Fruit fly (Drosophila melanogaster) whole organism, pupa: ENCODE results near the gene fray.

Source experiments
- CG10348 ChIP-seq: fragments of 200-800 bp; sonication (Bioruptor generic); IDR thresholded peaks from 2 replicates; pipeline ENCODE4 v1.3.6; 2022; ENCODE audit warnings: missing biosample characterization, missing genetic modification characterization
- CG12605 ChIP-seq: fragments of 200-800 bp; sonication (Bioruptor generic); IDR thresholded peaks from 2 replicates; pipeline ENCODE4 v1.3.6; 2022; ENCODE audit warnings: missing biosample characterization, missing genetic modification characterization
- CG13204 ChIP-seq: fragments of 200-800 bp; sonication (Bioruptor generic); optimal IDR thresholded peaks from 2 replicates; lab custom pipeline; 2018; ENCODE audit warnings: missing biosample characterization, mild to moderate bottlenecking, missing genetic modification characterization, moderate library complexity
- CG14655 ChIP-seq: fragments of 200-800 bp; sonication (Bioruptor generic); optimal IDR thresholded peaks from 3 replicates; lab custom pipeline; 2017; ENCODE audit warnings: mild to moderate bottlenecking, missing biosample characterization, missing genetic modification reagents, missing genetic modification characterization
- CG15710 ChIP-seq: fragments of 200-800 bp; sonication (Bioruptor generic); optimal IDR thresholded peaks from 2 replicates; lab custom pipeline; 2018; ENCODE audit warnings: missing biosample characterization, mild to moderate bottlenecking, missing genetic modification characterization, moderate library complexity
- CG17806 ChIP-seq: fragments of 200-800 bp; sonication (Bioruptor generic); optimal IDR thresholded peaks from 2 replicates; lab custom pipeline; 2018; ENCODE audit warnings: missing biosample characterization, mild to moderate bottlenecking, missing genetic modification characterization, moderate library complexity
- CG32121 ChIP-seq: fragments of 200-800 bp; sonication (Bioruptor generic); IDR thresholded peaks from 2 replicates; pipeline ENCODE4 v1.3.6; 2022; ENCODE audit warnings: missing biosample characterization, missing genetic modification characterization
- CG34367 ChIP-seq: fragments of 200-800 bp; sonication (Bioruptor generic); optimal IDR thresholded peaks from 2 replicates; lab custom pipeline; 2018; ENCODE audit warnings: missing biosample characterization, mild to moderate bottlenecking, missing genetic modification characterization
- CG4496 ChIP-seq: fragments of 200-800 bp; sonication (Bioruptor generic); IDR thresholded peaks from 3 replicates; pipeline ENCODE4 v1.3.6; 2022; ENCODE audit warnings: missing biosample characterization, missing genetic modification characterization
- CG8159 ChIP-seq: fragments of 200-800 bp; sonication (Bioruptor generic); optimal IDR thresholded peaks from 3 replicates; lab custom pipeline; 2018; ENCODE audit warnings: missing biosample characterization, mild to moderate bottlenecking, missing genetic modification characterization, moderate library complexity
- CG8301 ChIP-seq: fragments of 200-800 bp; sonication (Bioruptor generic); optimal IDR thresholded peaks from 2 replicates; lab custom pipeline; 2018; ENCODE audit warnings: missing biosample characterization, mild to moderate bottlenecking, missing genetic modification characterization
- CG9948 ChIP-seq: fragments of 200-800 bp; sonication (Bioruptor generic); optimal IDR thresholded peaks from 2 replicates; lab custom pipeline; 2018; ENCODE audit warnings: missing biosample characterization, mild to moderate bottlenecking, missing genetic modification characterization, moderate library complexity
- D1 ChIP-seq: fragments of 200-800 bp; sonication (Bioruptor generic); optimal IDR thresholded peaks from 2 replicates; lab custom pipeline; 2018; ENCODE audit warnings: missing biosample characterization, mild to moderate bottlenecking, missing genetic modification characterization, moderate library complexity
- EcR ChIP-seq: fragments of 200-800 bp; sonication (Bioruptor generic); optimal IDR thresholded peaks from 3 replicates; lab custom pipeline; 2019; ENCODE audit warnings: missing biosample characterization, missing genetic modification characterization, mild to moderate bottlenecking, moderate library complexity, missing genetic modification reagents
- Ets98B ChIP-seq: fragments of 200-800 bp; sonication (Bioruptor generic); IDR thresholded peaks from 2 replicates; pipeline ENCODE4 v1.3.6; 2022; ENCODE audit warnings: missing biosample characterization, missing genetic modification characterization
- Pif1A ChIP-seq: fragments of 200-800 bp; sonication (Bioruptor generic); optimal IDR thresholded peaks from 3 replicates; lab custom pipeline; 2016; ENCODE audit warnings: missing biosample characterization, missing genetic modification characterization
- Pif1B ChIP-seq: fragments of 200-800 bp; sonication (Bioruptor generic); optimal IDR thresholded peaks from 3 replicates; lab custom pipeline; 2016; ENCODE audit warnings: missing biosample characterization, missing genetic modification characterization
- Snoo ChIP-seq: fragments of 200-800 bp; sonication (Bioruptor generic); optimal IDR thresholded peaks from 3 replicates; lab custom pipeline; 2017; ENCODE audit warnings: missing biosample characterization, mild to moderate bottlenecking, missing genetic modification characterization, inconsistent platforms
- fd96Ca ChIP-seq: fragments of 200-800 bp; sonication (Bioruptor generic); IDR thresholded peaks from 3 replicates; pipeline ENCODE4 v1.3.6; 2022; ENCODE audit warnings: missing biosample characterization, missing genetic modification characterization
- gl ChIP-seq: fragments of 200-800 bp; sonication (Bioruptor generic); optimal IDR thresholded peaks from 2 replicates; lab custom pipeline; 2018; ENCODE audit warnings: missing biosample characterization, mild to moderate bottlenecking, missing genetic modification characterization
- rn ChIP-seq: fragments of 200-800 bp; sonication (Bioruptor generic); IDR thresholded peaks from 2 replicates; pipeline ENCODE4 v1.3.6; 2022; ENCODE audit warnings: missing biosample characterization, missing genetic modification characterization

Gene fray

dm6 chr3R:18580979-18581378 lies 8.1 kb downstream of the fray start:
- TF ChIP-seq CG8301 (tag; lab: Kevin White, UChicago) (no peak), CG34367 (tag; lab: Kevin White, UChicago) (no peak), CG4496 (no peak), D1 (tag; lab: Kevin White, UChicago) (no peak), Ets98B (GFP tag; lab: Robert Waterston, UW) (no peak), CG8159 (tag; lab: Kevin White, UChicago) (no peak), CG15710 (tag; lab: Kevin White, UChicago) (no peak), Pif1B (no peak)

dm6 chr3R:18582236-18582635 lies 9.3 kb downstream of the fray start:
- peak; percentile 21; the same call in 1 of the 2 replicates for TF ChIP-seq Ets98B (GFP tag; lab: Robert Waterston, UW)
- TF ChIP-seq EcR (GFP tag; lab: Kevin White, UChicago), result peak; percentile 62
- no peak for TF ChIP-seq CG32121 (GFP tag; lab: Robert Waterston, UW)
- TF ChIP-seq CG9948 (tag; lab: Kevin White, UChicago), result no peak
- peak; percentile 2 for TF ChIP-seq Pif1A (GFP tag; lab: Kevin White, UChicago)
- peak; percentile 6 for TF ChIP-seq gl (tag; lab: Kevin White, UChicago)
- TF ChIP-seq rn, result no peak
- no peak for TF ChIP-seq D1 (tag; lab: Kevin White, UChicago)

- TF ChIP-seq fd96Ca (GFP tag; lab: Robert Waterston, UW), result peak; percentile 97
- TF ChIP-seq Ets98B (GFP tag; lab: Robert Waterston, UW), result peak; percentile 92
- TF ChIP-seq CG34367 (tag; lab: Kevin White, UChicago), result peak; percentile 84
- TF ChIP-seq EcR (GFP tag; lab: Kevin White, UChicago), result peak; percentile 85
- peak; percentile 88 for TF ChIP-seq CG32121 (GFP tag; lab: Robert Waterston, UW)
- TF ChIP-seq rn, result peak; percentile 75
- TF ChIP-seq CG10348 (GFP tag; lab: Robert Waterston, UW), result peak; percentile 58
- peak; percentile 91 for TF ChIP-seq Pif1A (GFP tag; lab: Kevin White, UChicago)
- peak; percentile 92 for TF ChIP-seq CG9948 (tag; lab: Kevin White, UChicago)
- TF ChIP-seq CG17806 (tag; lab: Kevin White, UChicago), result peak; percentile 90
- TF ChIP-seq CG14655 (GFP tag; lab: Kevin White, UChicago), result peak; percentile 94
- TF ChIP-seq gl (tag; lab: Kevin White, UChicago), result peak; percentile 76
- TF ChIP-seq CG4496, result peak; percentile 93
- peak; percentile 46 for TF ChIP-seq D1 (tag; lab: Kevin White, UChicago)
- TF ChIP-seq CG12605 (GFP tag; lab: Robert Waterston, UW), result peak; percentile 74
- peak; percentile 92 for TF ChIP-seq CG8159 (tag; lab: Kevin White, UChicago)
- TF ChIP-seq CG8301 (tag; lab: Kevin White, UChicago), result peak; percentile 92
- TF ChIP-seq CG15710 (tag; lab: Kevin White, UChicago), result peak; percentile 89
- peak; percentile 63 for TF ChIP-seq Snoo
- peak; percentile 90 for TF ChIP-seq Pif1B
- peak; percentile 57 for TF ChIP-seq CG13204 (GFP tag; lab: Kevin White, UChicago)
These were observed 11.1 kb downstream of the fray start for dm6 chr3R:18583881-18584545.

DNA sequence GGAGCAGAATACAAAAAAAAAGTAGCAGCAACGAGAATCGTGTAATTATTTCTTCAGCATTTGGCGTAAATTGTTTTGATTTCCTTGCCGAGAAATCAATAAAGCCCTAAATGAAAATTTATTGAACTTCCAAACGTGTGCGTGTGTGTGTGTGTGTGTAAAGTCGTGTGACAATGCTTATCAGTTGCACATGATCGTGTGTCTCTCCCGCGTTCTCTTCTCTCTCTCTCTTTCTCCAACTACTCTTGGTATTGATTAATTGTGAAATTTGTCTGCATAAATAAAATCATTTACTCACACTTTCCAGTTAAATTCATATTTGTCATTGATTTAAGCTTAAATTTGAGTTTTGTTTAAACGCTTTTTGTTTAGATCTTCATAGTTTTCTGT lies 11.7 kb downstream of the fray start:
- no peak for TF ChIP-seq Pif1A (GFP tag; lab: Kevin White, UChicago)
- TF ChIP-seq CG8159 (tag; lab: Kevin White, UChicago), result no peak
- no peak for TF ChIP-seq CG10348 (GFP tag; lab: Robert Waterston, UW)
- no peak for TF ChIP-seq Snoo
- TF ChIP-seq EcR (GFP tag; lab: Kevin White, UChicago), result no peak
- no peak for TF ChIP-seq CG4496
- TF ChIP-seq CG12605 (GFP tag; lab: Robert Waterston, UW), result no peak
- TF ChIP-seq CG15710 (tag; lab: Kevin White, UChicago), result no peak
- TF ChIP-seq rn, result no peak
- no peak for TF ChIP-seq gl (tag; lab: Kevin White, UChicago)
- TF ChIP-seq CG9948 (tag; lab: Kevin White, UChicago), result no peak
- no peak for TF ChIP-seq CG8301 (tag; lab: Kevin White, UChicago)
- no peak for TF ChIP-seq Ets98B (GFP tag; lab: Robert Waterston, UW)
- TF ChIP-seq CG34367 (tag; lab: Kevin White, UChicago), result no peak
- no peak for TF ChIP-seq CG14655 (GFP tag; lab: Kevin White, UChicago)
- TF ChIP-seq CG13204 (GFP tag; lab: Kevin White, UChicago), result no peak
- TF ChIP-seq, all 21 proteins: peak for 0

DNA sequence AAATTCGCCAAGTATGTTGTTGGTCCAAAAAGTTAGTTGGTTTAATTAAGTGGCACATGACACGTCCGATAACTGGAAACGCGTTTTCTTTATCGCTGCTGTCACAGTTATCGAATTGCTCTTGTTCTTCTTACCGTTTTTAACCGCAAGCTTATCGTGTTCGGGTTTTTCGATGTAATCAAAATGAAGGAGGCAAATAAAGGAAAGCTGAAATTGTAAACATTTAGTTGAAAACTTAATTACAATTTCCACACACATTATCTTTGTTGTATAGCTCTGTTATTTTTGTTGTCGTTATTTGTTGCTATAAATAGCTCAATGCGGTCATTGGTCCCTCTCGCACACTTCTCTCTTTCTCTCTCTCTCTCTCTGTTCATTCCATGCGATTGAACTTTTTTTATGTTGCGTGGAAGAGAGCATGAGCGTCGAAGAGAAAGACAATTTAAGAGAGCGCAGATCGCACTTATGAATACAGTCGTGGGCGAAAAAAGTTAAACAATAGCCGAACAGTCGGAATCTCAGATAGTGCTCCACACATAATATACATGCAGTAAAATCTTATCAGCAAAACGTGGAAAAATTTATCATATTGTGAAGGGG lies 12.5 kb downstream of the fray start:
- TF ChIP-seq CG32121 (GFP tag; lab: Robert Waterston, UW), result peak; percentile 64; the same call in 1 of the 2 replicates
- no peak for TF ChIP-seq Snoo
- TF ChIP-seq EcR (GFP tag; lab: Kevin White, UChicago), result peak; percentile 98
- TF ChIP-seq CG12605 (GFP tag; lab: Robert Waterston, UW), result peak; percentile 76
- peak; percentile 58 for TF ChIP-seq CG4496
- no peak for TF ChIP-seq CG8301 (tag; lab: Kevin White, UChicago)
- no peak for TF ChIP-seq Pif1A (GFP tag; lab: Kevin White, UChicago)
- no peak for TF ChIP-seq CG10348 (GFP tag; lab: Robert Waterston, UW)
- TF ChIP-seq CG15710 (tag; lab: Kevin White, UChicago), result no peak
- peak; percentile 13 for TF ChIP-seq CG8159 (tag; lab: Kevin White, UChicago)
- TF ChIP-seq fd96Ca (GFP tag; lab: Robert Waterston, UW), result peak; percentile 23; the same call in 1 of the 3 replicates
- TF ChIP-seq CG14655 (GFP tag; lab: Kevin White, UChicago), result no peak
- TF ChIP-seq gl (tag; lab: Kevin White, UChicago), result no peak
- no peak for TF ChIP-seq CG9948 (tag; lab: Kevin White, UChicago)
- no peak for TF ChIP-seq CG13204 (GFP tag; lab: Kevin White, UChicago)
- no peak for TF ChIP-seq D1 (tag; lab: Kevin White, UChicago)
- TF ChIP-seq rn, result no peak
- TF ChIP-seq Pif1B, result peak; percentile 61
- no peak for TF ChIP-seq CG34367 (tag; lab: Kevin White, UChicago)
- TF ChIP-seq Ets98B (GFP tag; lab: Robert Waterston, UW), result peak; percentile 48; the same call in 1 of the 2 replicates
- TF ChIP-seq CG17806 (tag; lab: Kevin White, UChicago), result peak; percentile 25
